Worm (Caenorhabditis elegans) whole organism, L1 larva: ENCODE data around the gene flor-1.
A peak's percentile ranks its signal among the peaks of the same experiment; 100 is the strongest.

Source experiments
- C16A3.4 ChIP-seq: fragments of 150-350 bp; optimal IDR thresholded peaks from 2 replicates; lab custom pipeline; 2014; ENCODE audit warnings: missing biosample characterization, missing genetic modification characterization
- C34B4.2 ChIP-seq: sonication (generic microtip); optimal IDR thresholded peaks from 2 replicates; lab custom pipeline; 2017; ENCODE audit warnings: mild to moderate bottlenecking, missing genetic modification characterization, missing compliant biosample characterization
- aly-2 ChIP-seq: fragments of 150-350 bp; optimal IDR thresholded peaks from 2 replicates; lab custom pipeline; 2014; ENCODE audit warnings: missing biosample characterization, missing genetic modification characterization
- ama-1 ChIP-seq: fragments of 150-350 bp; optimal IDR thresholded peaks from 2 replicates; lab custom pipeline; 2014
- blmp-1 ChIP-seq: fragments of 150-350 bp; optimal IDR thresholded peaks from 2 replicates; lab custom pipeline; 2014; ENCODE audit warnings: missing biosample characterization, missing genetic modification characterization
- ceh-63 ChIP-seq: fragments of 200-800 bp; sonication (Bioruptor generic); optimal IDR thresholded peaks from 2 replicates; lab custom pipeline; 2018; ENCODE audit warnings: mild to moderate bottlenecking, missing genetic modification characterization, missing compliant biosample characterization
- ceh-8 ChIP-seq: fragments of 200-800 bp; sonication (Bioruptor generic); optimal IDR thresholded peaks from 2 replicates; lab custom pipeline; 2018; ENCODE audit warnings: mild to moderate bottlenecking, missing genetic modification characterization, moderate library complexity, missing compliant biosample characterization
- ceh-82 ChIP-seq, 3 experiments: fragments of 150-350 bp in 1 of 3; sonication (generic microtip) in 2 of 3; optimal IDR thresholded peaks; 2 replicates each; lab custom pipeline; 2014 to 2017; ENCODE audit warnings: missing biosample characterization in 3 of 3, missing genetic modification characterization in 3 of 3
- ceh-88 ChIP-seq: fragments of 200-800 bp; sonication (Bioruptor generic); IDR thresholded peaks from 2 replicates; pipeline ENCODE4 v1.3.6; 2022; ENCODE audit warnings: missing genetic modification characterization, missing compliant biosample characterization
- ces-1 ChIP-seq: fragments of 150-350 bp; optimal IDR thresholded peaks from 2 replicates; lab custom pipeline; 2014; ENCODE audit warnings: missing biosample characterization, missing genetic modification reagents, missing genetic modification characterization
- dpl-1 ChIP-seq, 3 experiments: fragments of 150-350 bp in 2 of 3; sonication (generic microtip) in 1 of 3; optimal IDR thresholded peaks; 2 replicates each; lab custom pipeline; 2014 to 2017; ENCODE audit warnings: missing biosample characterization in 3 of 3, missing genetic modification characterization in 3 of 3, missing genetic modification reagents in 3 of 3
- efl-3 ChIP-seq: fragments of 200-800 bp; sonication (Bioruptor generic); optimal IDR thresholded peaks from 2 replicates; lab custom pipeline; 2018; ENCODE audit warnings: mild to moderate bottlenecking, missing genetic modification characterization, missing compliant biosample characterization
- egl-13 ChIP-seq: sonication (generic microtip); optimal IDR thresholded peaks from 2 replicates; lab custom pipeline; 2016; ENCODE audit warnings: missing genotype, missing genetic modification reagents, missing genetic modification characterization, missing compliant biosample characterization
- elt-3 ChIP-seq, 6 experiments: fragments of 150-350 bp in 1 of 6; sonication (generic microtip); optimal IDR thresholded peaks; 2 replicates each; lab custom pipeline; 2017 to 2018; ENCODE audit warnings: missing biosample characterization in 6 of 6, missing genetic modification characterization in 6 of 6, inconsistent platforms in 1 of 6
- ets-5 ChIP-seq: fragments of 200-800 bp; sonication (Bioruptor generic); IDR thresholded peaks from 2 replicates; pipeline ENCODE4 v1.3.6; 2022; ENCODE audit warnings: missing genetic modification characterization, missing compliant biosample characterization
- fkh-10 ChIP-seq: sonication (generic microtip); optimal IDR thresholded peaks from 2 replicates; lab custom pipeline; 2017; ENCODE audit warnings: missing biosample characterization, missing genetic modification reagents, missing genetic modification characterization
- fkh-4 ChIP-seq: sonication (generic microtip); optimal IDR thresholded peaks from 2 replicates; lab custom pipeline; 2016; ENCODE audit warnings: missing compliant biosample characterization, missing genetic modification characterization, borderline replicate concordance
- fkh-8 ChIP-seq: sonication (generic microtip); optimal IDR thresholded peaks from 2 replicates; lab custom pipeline; 2016; ENCODE audit warnings: mild to moderate bottlenecking, missing genetic modification characterization, missing compliant biosample characterization
- fos-1 ChIP-seq: fragments of 150-350 bp; optimal IDR thresholded peaks from 2 replicates; lab custom pipeline; 2014; ENCODE audit warnings: missing biosample characterization, missing genetic modification characterization
- hlh-4 ChIP-seq: sonication (generic microtip); optimal IDR thresholded peaks from 2 replicates; lab custom pipeline; 2016; ENCODE audit warnings: mild to moderate bottlenecking, missing genetic modification characterization, missing compliant biosample characterization
- irx-1 ChIP-seq: sonication (generic microtip); optimal IDR thresholded peaks from 2 replicates; lab custom pipeline; 2016; ENCODE audit warnings: missing genetic modification characterization, missing compliant biosample characterization
- isw-1 ChIP-seq: fragments of 200-800 bp; sonication (Bioruptor generic); IDR thresholded peaks from 2 replicates; pipeline ENCODE4 v1.3.6; 2022; ENCODE audit warnings: missing genetic modification characterization, missing compliant biosample characterization
- jun-1 ChIP-seq: fragments of 150-350 bp; optimal IDR thresholded peaks from 2 replicates; lab custom pipeline; 2014; ENCODE audit warnings: missing biosample characterization, missing genetic modification reagents, missing genetic modification characterization
- lin-13 ChIP-seq: fragments of 150-350 bp; optimal IDR thresholded peaks from 2 replicates; lab custom pipeline; 2014; ENCODE audit warnings: missing biosample characterization, missing genetic modification reagents, missing genetic modification characterization
- lin-14 ChIP-seq: fragments of 200-800 bp; sonication (Bioruptor generic); optimal IDR thresholded peaks from 2 replicates; lab custom pipeline; 2018; ENCODE audit warnings: mild to moderate bottlenecking, missing genetic modification characterization, moderate library complexity, missing compliant biosample characterization
- lin-15B ChIP-seq: fragments of 150-350 bp; sonication (generic microtip); optimal IDR thresholded peaks from 3 replicates; lab custom pipeline; 2014; ENCODE audit warnings: missing biosample characterization, missing genetic modification characterization
- lin-39 ChIP-seq: fragments of 150-350 bp; optimal IDR thresholded peaks from 2 replicates; lab custom pipeline; 2014; ENCODE audit warnings: missing biosample characterization, missing genetic modification reagents, missing genetic modification characterization
- lir-3 ChIP-seq: sonication (generic microtip); optimal IDR thresholded peaks from 2 replicates; lab custom pipeline; 2016; ENCODE audit warnings: mild to moderate bottlenecking, missing genetic modification characterization, moderate library complexity, missing compliant biosample characterization; ENCODE audit not compliant: poor library complexity
- lsy-2 ChIP-seq, 2 experiments: fragments of 150-350 bp; optimal IDR thresholded peaks; 2 replicates each; lab custom pipeline; 2014; ENCODE audit warnings: missing biosample characterization in 2 of 2, missing genetic modification characterization in 2 of 2
- mdl-1 ChIP-seq, 2 experiments: fragments of 150-350 bp; optimal IDR thresholded peaks; 2 replicates each; lab custom pipeline; 2014 to 2017; ENCODE audit warnings: missing biosample characterization in 2 of 2, missing genetic modification characterization in 2 of 2, inconsistent platforms in 1 of 2
- nhr-11 ChIP-seq: fragments of 150-350 bp; optimal IDR thresholded peaks from 2 replicates; lab custom pipeline; 2014; ENCODE audit warnings: missing biosample characterization, missing genetic modification characterization
- nhr-20 ChIP-seq: sonication (generic microtip); optimal IDR thresholded peaks from 2 replicates; lab custom pipeline; 2016; ENCODE audit warnings: mild to moderate bottlenecking, missing genetic modification characterization, missing compliant biosample characterization
- nhr-237 ChIP-seq: fragments of 150-350 bp; optimal IDR thresholded peaks from 2 replicates; lab custom pipeline; 2014; ENCODE audit warnings: missing biosample characterization, missing genetic modification characterization
- nhr-28 ChIP-seq: fragments of 150-350 bp; optimal IDR thresholded peaks from 2 replicates; lab custom pipeline; 2014; ENCODE audit warnings: missing biosample characterization, missing genetic modification characterization
- nhr-47 ChIP-seq: sonication (generic microtip); optimal IDR thresholded peaks from 2 replicates; lab custom pipeline; 2016; ENCODE audit warnings: mild to moderate bottlenecking, missing genetic modification characterization, moderate library complexity, missing compliant biosample characterization
- nhr-71 ChIP-seq: sonication (generic microtip); optimal IDR thresholded peaks from 2 replicates; lab custom pipeline; 2016; ENCODE audit warnings: mild to moderate bottlenecking, missing genetic modification characterization, moderate library complexity, missing compliant biosample characterization
- nhr-77 ChIP-seq: fragments of 150-350 bp; optimal IDR thresholded peaks from 2 replicates; lab custom pipeline; 2014; ENCODE audit warnings: missing biosample characterization, missing genetic modification characterization
- pag-3 ChIP-seq: sonication (generic microtip); optimal IDR thresholded peaks from 2 replicates; lab custom pipeline; 2017; ENCODE audit warnings: missing genetic modification characterization, mild to moderate bottlenecking, missing compliant biosample characterization, antibody characterized with exemption, borderline replicate concordance; ENCODE audit not compliant: insufficient read depth
- pax-3 ChIP-seq: fragments of 200-800 bp; sonication (Bioruptor generic); optimal IDR thresholded peaks from 2 replicates; lab custom pipeline; 2018; ENCODE audit warnings: mild to moderate bottlenecking, missing genetic modification characterization, moderate library complexity, missing compliant biosample characterization
- rnt-1 ChIP-seq: sonication (generic microtip); optimal IDR thresholded peaks from 2 replicates; lab custom pipeline; 2016; ENCODE audit warnings: mild to moderate bottlenecking, missing genetic modification characterization, moderate library complexity, missing compliant biosample characterization
- sup-37 ChIP-seq: fragments of 200-800 bp; sonication (Bioruptor generic); optimal IDR thresholded peaks from 2 replicates; lab custom pipeline; 2018; ENCODE audit warnings: mild to moderate bottlenecking, missing genetic modification characterization, missing compliant biosample characterization
- tbx-2 ChIP-seq: sonication (generic microtip); optimal IDR thresholded peaks from 2 replicates; lab custom pipeline; 2016; ENCODE audit warnings: missing genetic modification characterization, missing compliant biosample characterization
- unc-30 ChIP-seq: sonication (generic microtip); optimal IDR thresholded peaks from 2 replicates; lab custom pipeline; 2017; ENCODE audit warnings: missing biosample characterization, missing genetic modification characterization
- unc-98 ChIP-seq: fragments of 200-800 bp; sonication (Bioruptor generic); IDR thresholded peaks from 2 replicates; pipeline ENCODE4 v1.3.6; 2022; ENCODE audit warnings: missing genetic modification characterization, missing compliant biosample characterization
- vab-15 ChIP-seq: sonication (generic microtip); optimal IDR thresholded peaks from 2 replicates; lab custom pipeline; 2017; ENCODE audit warnings: missing genotype, mild to moderate bottlenecking, missing genetic modification characterization, missing compliant biosample characterization

The flor-1 gene

DNA sequence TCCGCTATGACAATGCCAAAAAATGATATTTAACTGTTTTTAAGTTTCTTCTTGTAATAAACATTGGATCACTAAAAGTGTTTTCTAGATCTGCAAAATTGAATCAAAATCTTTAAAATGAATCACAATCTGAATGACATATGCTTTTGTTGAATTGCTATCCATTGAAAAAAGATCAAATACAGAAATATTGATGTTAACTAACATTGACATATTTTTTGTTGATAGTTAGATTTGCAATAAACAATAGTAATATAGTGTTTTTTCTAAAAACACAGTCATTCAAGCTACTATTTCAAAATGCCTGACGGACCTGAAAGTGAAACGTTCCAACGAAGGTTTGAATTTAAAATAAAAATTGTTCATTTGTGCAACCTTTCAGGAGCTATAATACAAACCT, 31.2 kb upstream of the flor-1 start, which contains the start of gene T09F5.2:
Gene T09F5.2, plus strand, starts transcription at position 301 of the 400 bp plus-strand sequence.
- TF ChIP-seq ama-1 (lab: Kevin White, UChicago) (no peak), nhr-28 (tag; lab: Kevin White, UChicago) (no peak), unc-98 (no peak), sup-37 (no peak), ets-5 (GFP tag; lab: Robert Waterston, UW) (no peak), nhr-20 (tag; lab: Kevin White, UChicago) (no peak), lir-3 (no peak), nhr-11 (tag; lab: Kevin White, UChicago) (no peak), unc-30 (no peak), elt-3 (tag; optimal IDR thresholded peaks at IDR 0.05; lab: Kevin White, UChicago) (no peak), C16A3.4 (tag; lab: Kevin White, UChicago) (no peak), fkh-4 (tag; lab: Kevin White, UChicago) (no peak), blmp-1 (tag; lab: Kevin White, UChicago) (no peak), C34B4.2 (tag; lab: Kevin White, UChicago) (no peak), lin-14 (GFP tag; lab: Kevin White, UChicago) (no peak), irx-1 (tag; lab: Kevin White, UChicago) (no peak)

DNA sequence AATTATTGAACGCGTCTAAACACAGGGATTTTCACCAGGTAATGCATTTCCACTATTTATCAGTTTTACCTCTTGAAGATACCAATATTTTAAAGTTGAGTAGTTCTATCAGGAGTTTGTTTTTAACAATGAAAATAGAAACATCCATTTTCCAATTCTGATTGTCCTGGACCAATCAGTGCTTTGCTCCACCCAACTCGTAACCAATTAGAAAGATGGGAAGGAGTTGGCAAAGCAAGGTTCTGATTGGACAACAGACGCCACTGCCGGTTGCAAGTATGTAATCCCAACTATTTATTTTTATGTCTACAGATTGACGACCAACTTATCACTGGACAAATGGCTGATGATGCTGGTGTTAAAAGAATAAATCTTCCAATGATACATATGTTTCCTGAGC, 30.8 kb upstream of the flor-1 start:
- no peak for TF ChIP-seq hlh-4 (tag; lab: Kevin White, UChicago)

DNA sequence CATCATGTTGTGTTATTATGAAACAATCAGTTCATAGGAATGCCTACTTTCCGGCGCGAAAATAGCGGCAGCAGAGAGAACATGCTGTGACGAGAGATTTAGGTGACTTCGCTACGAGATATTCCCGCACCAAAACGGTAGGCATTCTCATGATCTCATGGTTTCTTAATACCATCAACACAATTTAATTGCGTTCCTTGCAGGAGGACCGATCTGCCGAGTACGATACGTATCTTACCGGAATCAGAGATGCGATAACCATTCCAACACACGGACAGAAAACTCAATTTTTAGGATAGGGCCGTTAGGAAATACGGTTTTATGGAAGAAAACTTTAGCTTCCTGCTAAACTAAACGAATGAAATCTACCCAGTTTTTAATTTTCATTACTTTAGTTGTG, 29.4 kb upstream of the flor-1 start, which contains the start of gene T09F5.1:
Gene T09F5.1, plus strand, starts transcription at position 301 of the 400 bp plus-strand sequence.
- no peak for TF ChIP-seq tbx-2 (tag; lab: Kevin White, UChicago)
- TF ChIP-seq nhr-77 (tag; lab: Kevin White, UChicago) = no peak
- no peak for TF ChIP-seq pax-3
- TF ChIP-seq lin-15B (tag; lab: Kevin White, UChicago) = no peak
- TF ChIP-seq nhr-237 (tag; lab: Kevin White, UChicago) = no peak
- no peak for TF ChIP-seq ceh-82 (tag; optimal IDR thresholded peaks at IDR 0.05; lab: Kevin White, UChicago)
- no peak for TF ChIP-seq lsy-2 (tag; optimal IDR thresholded peaks at IDR 0.05; lab: Kevin White, UChicago)
- no peak for TF ChIP-seq nhr-11 (tag; lab: Kevin White, UChicago)
- TF ChIP-seq fkh-8 = no peak
- TF ChIP-seq nhr-71 = no peak
- no peak for TF ChIP-seq ces-1 (GFP tag; lab: Kevin White, UChicago)
- no peak for TF ChIP-seq irx-1 (tag; lab: Kevin White, UChicago)

DNA sequence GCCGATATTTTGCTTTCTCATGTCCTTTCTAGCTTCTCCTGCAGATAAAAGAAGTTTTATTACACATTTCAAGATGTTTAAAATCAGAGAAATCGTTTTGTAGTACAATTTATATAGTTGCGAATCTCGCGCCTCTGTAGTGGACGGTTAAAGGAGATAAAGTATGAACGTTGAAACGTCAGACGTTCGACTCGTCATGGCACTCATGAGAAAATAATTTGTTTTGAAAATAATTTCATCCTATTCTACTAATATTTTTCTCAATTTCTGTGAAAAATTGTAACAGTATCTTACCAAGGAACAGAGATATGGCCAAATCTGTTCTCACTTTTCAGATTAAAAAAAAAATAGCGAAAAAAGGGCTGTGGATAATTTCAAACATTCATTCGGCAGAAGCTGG, 28.4 kb upstream of the flor-1 start, which contains the start of gene T09F5.20:
Gene T09F5.20, minus strand, starts transcription at position 101 of the 400 bp plus-strand sequence.
- no peak for TF ChIP-seq jun-1
- TF ChIP-seq ceh-8 (GFP tag; lab: Kevin White, UChicago) = no peak
- TF ChIP-seq lin-15B (tag; lab: Kevin White, UChicago) = no peak
- no peak for TF ChIP-seq C34B4.2 (tag; lab: Kevin White, UChicago)
- no peak for TF ChIP-seq sup-37
- TF ChIP-seq ceh-63 (GFP tag; lab: Kevin White, UChicago) = no peak
- TF ChIP-seq efl-3 = no peak
- TF ChIP-seq mdl-1 (tag; optimal IDR thresholded peaks at IDR 0.05; lab: Kevin White, UChicago) = no peak
- no peak for TF ChIP-seq elt-3 (tag; optimal IDR thresholded peaks at IDR 0.05; lab: Kevin White, UChicago)

DNA sequence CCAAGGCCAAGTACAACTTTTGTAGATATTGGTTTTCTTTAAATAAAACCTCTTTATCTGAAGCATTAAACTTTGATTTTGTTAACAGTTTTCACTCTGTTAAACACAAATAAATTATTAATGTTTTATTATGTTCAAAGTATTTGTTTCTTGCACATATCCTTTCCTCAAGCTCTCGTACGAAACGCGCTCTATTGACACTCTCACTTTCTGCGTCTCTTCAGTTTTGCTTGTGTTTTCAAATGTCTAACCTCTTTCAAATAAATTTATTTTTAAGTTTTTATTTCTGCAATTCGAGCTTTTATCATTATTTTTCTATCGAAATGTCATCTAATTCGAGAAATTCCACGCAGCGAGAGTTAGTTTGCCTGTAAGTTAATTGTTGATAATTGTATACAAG, 24.4 kb upstream of the flor-1 start, which contains the start of gene K08F9.4:
Gene K08F9.4, plus strand, starts transcription at position 222 of the 400 bp plus-strand sequence.
- no peak for TF ChIP-seq fkh-10 (GFP tag; lab: Kevin White, UChicago)
- TF ChIP-seq dpl-1 (GFP tag; optimal IDR thresholded peaks at IDR 0.05; lab: Kevin White, UChicago) = peak; percentile 75 to 83 (median 79)
- TF ChIP-seq rnt-1 = peak; percentile 73
- no peak for TF ChIP-seq unc-98
- TF ChIP-seq nhr-47 (tag; lab: Kevin White, UChicago) = peak; percentile 68
- no peak for TF ChIP-seq lin-39 (tag; lab: Kevin White, UChicago)
- TF ChIP-seq vab-15 = peak; percentile 2
- TF ChIP-seq aly-2 = no peak
- no peak for TF ChIP-seq fos-1
- no peak for TF ChIP-seq ceh-88 (GFP tag; lab: Robert Waterston, UW)
- TF ChIP-seq pag-3 (tag; lab: Kevin White, UChicago) = no peak
- no peak for TF ChIP-seq isw-1 (GFP tag; lab: Robert Waterston, UW)
- peak; percentile 0 for TF ChIP-seq irx-1 (tag; lab: Kevin White, UChicago)
- TF ChIP-seq lin-14 (GFP tag; lab: Kevin White, UChicago) = peak; percentile 81
- peak; percentile 13 for TF ChIP-seq fkh-8
- peak; percentile 20 for TF ChIP-seq lin-13 (GFP tag; lab: Kevin White, UChicago)
- TF ChIP-seq nhr-28 (tag; lab: Kevin White, UChicago) = no peak
- no peak for TF ChIP-seq egl-13
- peak; percentile 24 to 71 (median 55) for TF ChIP-seq ceh-82 (tag; optimal IDR thresholded peaks at IDR 0.05; lab: Kevin White, UChicago)
